Fruit fly (Drosophila melanogaster) whole organism, adult: ENCODE results near the gene CG12470.

Experiments
- CG33017 ChIP-seq: fragments of 200-800 bp; sonication (Bioruptor generic); optimal IDR thresholded peaks from 2 replicates; lab custom pipeline; 2018; ENCODE audit warnings: missing biosample characterization, mild to moderate bottlenecking, missing genetic modification characterization, moderate library complexity
- CG7045 ChIP-seq: fragments of 200-800 bp; sonication (Bioruptor generic); optimal IDR thresholded peaks from 2 replicates; lab custom pipeline; 2017; ENCODE audit warnings: missing biosample characterization, mild to moderate bottlenecking, missing genetic modification characterization
- Clk ChIP-seq: fragments of 200-800 bp; sonication (Bioruptor generic); optimal IDR thresholded peaks from 2 replicates; lab custom pipeline; 2017; ENCODE audit warnings: missing biosample characterization, missing genetic modification characterization
- Crg-1 ChIP-seq: fragments of 200-800 bp; sonication (Bioruptor generic); optimal IDR thresholded peaks from 2 replicates; lab custom pipeline; 2016; ENCODE audit warnings: missing biosample characterization, missing genetic modification characterization
- cic ChIP-seq: fragments of 200-800 bp; sonication (Bioruptor generic); optimal IDR thresholded peaks from 2 replicates; lab custom pipeline; 2017; ENCODE audit warnings: missing biosample characterization, mild to moderate bottlenecking, missing genetic modification characterization, moderate library complexity
- tj ChIP-seq: fragments of 200-800 bp; sonication (Bioruptor generic); optimal IDR thresholded peaks from 3 replicates; lab custom pipeline; 2017; ENCODE audit warnings: missing biosample characterization, mild to moderate bottlenecking, missing genetic modification characterization, moderate library complexity

dm6 chrX:314823-315222 lies 7.3 kb downstream of the CG12470 start, which contains the start of gene Or1a:
- TF ChIP-seq CG7045 (GFP tag; lab: Kevin White, UChicago) (no peak), Clk (no peak), Crg-1 (GFP tag; lab: Kevin White, UChicago) (no peak), cic (GFP tag; lab: Kevin White, UChicago) (no peak), tj (GFP tag; lab: Kevin White, UChicago) (no peak), CG33017 (tag; lab: Kevin White, UChicago) (no peak)
